Worm (Caenorhabditis elegans) whole organism, L2 larva: ENCODE measurements around the gene col-90.
"Not testable (repeated sequence)": the region's sequence is repeated elsewhere in the genome, so short reads cannot be mapped to it uniquely, and the experiment has no call there.

ENCODE experiments used
- C34F6.9 ChIP-seq: fragments of 150-350 bp; optimal IDR thresholded peaks from 2 replicates; lab custom pipeline; 2014; ENCODE audit warnings: missing biosample characterization, missing genetic modification characterization
- F13H6.1 ChIP-seq: sonication (generic microtip); optimal IDR thresholded peaks from 2 replicates; lab custom pipeline; 2016; ENCODE audit warnings: missing genetic modification characterization, missing compliant biosample characterization
- R02D3.7 ChIP-seq: fragments of 150-350 bp; optimal IDR thresholded peaks from 2 replicates; lab custom pipeline; 2014; ENCODE audit warnings: missing biosample characterization, missing genetic modification characterization
- ZK546.5 ChIP-seq: sonication (generic microtip); optimal IDR thresholded peaks from 2 replicates; lab custom pipeline; 2017; ENCODE audit warnings: missing biosample characterization, missing genetic modification characterization
- alr-1 ChIP-seq: fragments of 150-350 bp; optimal IDR thresholded peaks from 2 replicates; lab custom pipeline; 2014; ENCODE audit warnings: missing biosample characterization, missing genetic modification characterization
- aly-2 ChIP-seq: fragments of 150-350 bp; optimal IDR thresholded peaks from 2 replicates; lab custom pipeline; 2014; ENCODE audit warnings: missing biosample characterization, missing genetic modification characterization
- blmp-1 ChIP-seq: sonication (generic microtip); optimal IDR thresholded peaks from 2 replicates; lab custom pipeline; 2017; ENCODE audit warnings: missing genetic modification characterization, mild to moderate bottlenecking, missing compliant biosample characterization, antibody characterized with exemption, moderate library complexity; ENCODE audit not compliant: insufficient read depth
- ceh-16 ChIP-seq: fragments of 150-350 bp; optimal IDR thresholded peaks from 2 replicates; lab custom pipeline; 2014; ENCODE audit warnings: missing biosample characterization, missing genetic modification characterization
- ceh-82 ChIP-seq: fragments of 150-350 bp; optimal IDR thresholded peaks from 2 replicates; lab custom pipeline; 2014; ENCODE audit warnings: missing biosample characterization, missing genetic modification characterization
- crh-2 ChIP-seq: sonication (generic microtip); optimal IDR thresholded peaks from 2 replicates; lab custom pipeline; 2017; ENCODE audit warnings: missing biosample characterization, missing genetic modification characterization
- dmd-4 ChIP-seq: sonication (generic microtip); optimal IDR thresholded peaks from 2 replicates; lab custom pipeline; 2017; ENCODE audit warnings: missing biosample characterization, missing genetic modification characterization
- egl-27 ChIP-seq: sonication (generic microtip); optimal IDR thresholded peaks from 3 replicates; lab custom pipeline; 2017; ENCODE audit warnings: missing biosample characterization, missing genetic modification reagents, missing genetic modification characterization
- elt-1 ChIP-seq: fragments of 150-350 bp; optimal IDR thresholded peaks from 2 replicates; lab custom pipeline; 2014; ENCODE audit warnings: missing biosample characterization, missing genetic modification characterization
- gmeb-1 ChIP-seq: fragments of 150-350 bp; optimal IDR thresholded peaks from 2 replicates; lab custom pipeline; 2014; ENCODE audit warnings: missing biosample characterization, missing genetic modification characterization
- lsy-2 ChIP-seq, 2 experiments: fragments of 150-350 bp in 1 of 2; sonication (generic microtip) in 1 of 2; optimal IDR thresholded peaks; 2 replicates each; lab custom pipeline; 2014 to 2017; ENCODE audit warnings: missing biosample characterization in 2 of 2, missing genetic modification characterization in 2 of 2
- mab-5 ChIP-seq: fragments of 150-350 bp; optimal IDR thresholded peaks from 2 replicates; lab custom pipeline; 2014; ENCODE audit warnings: missing biosample characterization, missing genetic modification characterization
- mbf-1 ChIP-seq: sonication (generic microtip); optimal IDR thresholded peaks from 2 replicates; lab custom pipeline; 2017; ENCODE audit warnings: missing biosample characterization, missing genetic modification characterization
- mdl-1 ChIP-seq, 2 experiments: fragments of 150-350 bp in 1 of 2; sonication (generic microtip) in 1 of 2; optimal IDR thresholded peaks; 2 replicates each; lab custom pipeline; 2017; ENCODE audit warnings: missing biosample characterization in 2 of 2, missing genetic modification characterization in 2 of 2
- nhr-10 ChIP-seq: sonication (generic microtip); optimal IDR thresholded peaks from 2 replicates; lab custom pipeline; 2017; ENCODE audit warnings: missing biosample characterization, missing genetic modification characterization
- nhr-11 ChIP-seq: fragments of 150-350 bp; optimal IDR thresholded peaks from 2 replicates; lab custom pipeline; 2014; ENCODE audit warnings: missing biosample characterization, missing genetic modification characterization
- nhr-12 ChIP-seq: fragments of 150-350 bp; optimal IDR thresholded peaks from 2 replicates; lab custom pipeline; 2014; ENCODE audit warnings: missing biosample characterization, missing genetic modification characterization
- nhr-129 ChIP-seq: fragments of 150-350 bp; optimal IDR thresholded peaks from 2 replicates; lab custom pipeline; 2014; ENCODE audit warnings: missing biosample characterization, missing genetic modification characterization
- nhr-21 ChIP-seq: fragments of 150-350 bp; optimal IDR thresholded peaks from 2 replicates; lab custom pipeline; 2014; ENCODE audit warnings: missing biosample characterization, missing genetic modification characterization
- nhr-23 ChIP-seq: fragments of 150-350 bp; optimal IDR thresholded peaks from 2 replicates; lab custom pipeline; 2014; ENCODE audit warnings: missing biosample characterization, missing genetic modification reagents, missing genetic modification characterization
- nhr-6 ChIP-seq: fragments of 150-350 bp; optimal IDR thresholded peaks from 2 replicates; lab custom pipeline; 2014; ENCODE audit warnings: missing biosample characterization, missing genetic modification characterization
- nhr-77 ChIP-seq: fragments of 150-350 bp; optimal IDR thresholded peaks from 2 replicates; lab custom pipeline; 2014; ENCODE audit warnings: missing biosample characterization, missing genetic modification characterization
- peb-1 ChIP-seq: fragments of 150-350 bp; optimal IDR thresholded peaks from 2 replicates; lab custom pipeline; 2014; ENCODE audit warnings: missing biosample characterization, missing genetic modification characterization
- sem-4 ChIP-seq: fragments of 150-350 bp; optimal IDR thresholded peaks from 2 replicates; lab custom pipeline; 2014; ENCODE audit warnings: missing biosample characterization, missing genetic modification reagents, missing genetic modification characterization
- snpc-4 ChIP-seq: fragments of 150-350 bp; optimal IDR thresholded peaks from 2 replicates; lab custom pipeline; 2014; ENCODE audit warnings: missing biosample characterization, missing genetic modification characterization
- unc-55 ChIP-seq: fragments of 150-350 bp; sonication (generic microtip); optimal IDR thresholded peaks from 3 replicates; lab custom pipeline; 2014; ENCODE audit warnings: missing biosample characterization, missing genetic modification reagents, missing genetic modification characterization
- ztf-1 ChIP-seq: fragments of 200-800 bp; sonication (Bioruptor generic); conservative IDR thresholded peaks from 2 replicates; pipeline ENCODE4 v1.3.6; 2022; ENCODE audit warnings: missing genetic modification characterization, missing compliant biosample characterization
- ztf-11 ChIP-seq: sonication (generic microtip); optimal IDR thresholded peaks from 2 replicates; lab custom pipeline; 2017; ENCODE audit warnings: missing biosample characterization, missing genetic modification characterization

col-90 gene

ce11 chrIII:7953208-7953607 lies 4.6 kb downstream of the col-90 start, which contains the start of gene let-754:
Gene let-754, minus strand, starts transcription at chrIII:7953308.
- no peak for TF ChIP-seq aly-2 (tag; lab: Kevin White, UChicago)
- TF ChIP-seq peb-1: no peak
- TF ChIP-seq alr-1: no peak
- no peak for TF ChIP-seq nhr-6
- no peak for TF ChIP-seq ceh-16 (tag; lab: Kevin White, UChicago)

ce11 chrIII:7956965-7957364 lies 8.3 kb downstream of the col-90 start, which contains the start of gene C29E4.9:
Gene C29E4.9, minus strand, starts transcription at chrIII:7957065.
- TF ChIP-seq crh-2 (tag; lab: Kevin White, UChicago): no peak
- TF ChIP-seq nhr-12 (tag; lab: Kevin White, UChicago): no peak
- no peak for TF ChIP-seq nhr-77 (tag; lab: Kevin White, UChicago)
- TF ChIP-seq ztf-1 (GFP tag; lab: Robert Waterston, UW): no peak
- TF ChIP-seq mbf-1 (tag; lab: Kevin White, UChicago): no peak
- TF ChIP-seq R02D3.7 (tag; lab: Kevin White, UChicago): no peak
- no peak for TF ChIP-seq nhr-23 (tag; lab: Kevin White, UChicago)
- TF ChIP-seq snpc-4 (tag; lab: Kevin White, UChicago): no peak
- TF ChIP-seq, all 48 proteins: peak for 0

ce11 chrIII:7958085-7958484 lies 9.4 kb downstream of the col-90 start, which contains the start of gene C29E4.11:
Gene C29E4.11, minus strand, starts transcription at chrIII:7958114.
- TF ChIP-seq dmd-4 (no peak), aly-2 (tag; lab: Kevin White, UChicago) (no peak), nhr-21 (tag; lab: Kevin White, UChicago) (no peak), nhr-6 (no peak), ceh-82 (tag; lab: Kevin White, UChicago) (no peak), lsy-2 (tag; optimal IDR thresholded peaks at IDR 0.05; lab: Kevin White, UChicago) (peak in 1 of 2 experiments; percentile 40), C34F6.9 (tag; lab: Kevin White, UChicago) (peak; percentile 74), unc-55 (GFP tag; lab: Kevin White, UChicago) (peak; percentile 40), ceh-16 (tag; lab: Kevin White, UChicago) (no peak), ztf-11 (tag; lab: Kevin White, UChicago) (no peak), R02D3.7 (tag; lab: Kevin White, UChicago) (no peak), alr-1 (no peak), nhr-23 (tag; lab: Kevin White, UChicago) (no peak), nhr-129 (tag; lab: Kevin White, UChicago) (no peak)

- TF ChIP-seq gmeb-1, ZK546.5, ceh-82 (tag; lab: Kevin White, UChicago): not testable (repeated sequence)
These were observed 10.4 kb downstream of the col-90 start, which contains the start of gene F54H12.10 for ce11 chrIII:7958922-7959609. Gene F54H12.10, minus strand, starts transcription at chrIII:7958972.

- TF ChIP-seq nhr-10, nhr-11, ZK546.5 (tag; lab: Kevin White, UChicago): not testable (repeated sequence)
These were observed 14.0 kb downstream of the col-90 start, which contains the start of gene F54H12.4 for ce11 chrIII:7962641-7963040. Gene F54H12.4, minus strand, starts transcription at chrIII:7962741.

- not testable (repeated sequence) for TF ChIP-seq aly-2, mbf-1, ZK546.5 (tag; lab: Kevin White, UChicago)
- TF ChIP-seq, all 48 proteins: peak for 0; not testable (repeated sequence) for 48
These were observed 15.6 kb downstream of the col-90 start, which contains the start of gene F54H12.2 for ce11 chrIII:7964281-7964680. Gene F54H12.2, plus strand, starts transcription at chrIII:7964581.

- TF ChIP-seq nhr-10 (tag; lab: Kevin White, UChicago): no peak
- TF ChIP-seq F13H6.1: no peak
- no peak for TF ChIP-seq unc-55 (GFP tag; lab: Kevin White, UChicago)
- TF ChIP-seq lsy-2 (tag; optimal IDR thresholded peaks at IDR 0.05; lab: Kevin White, UChicago): no peak
- TF ChIP-seq ztf-1 (GFP tag; lab: Robert Waterston, UW): no peak
- TF ChIP-seq ceh-82 (tag; lab: Kevin White, UChicago): no peak
- TF ChIP-seq elt-1: no peak
- TF ChIP-seq blmp-1 (tag; lab: Kevin White, UChicago): no peak
- no peak for TF ChIP-seq dmd-4
- TF ChIP-seq sem-4 (tag; lab: Kevin White, UChicago): no peak
- no peak for TF ChIP-seq mdl-1 (tag; optimal IDR thresholded peaks at IDR 0.05; lab: Kevin White, UChicago)
- no peak for TF ChIP-seq egl-27
- TF ChIP-seq snpc-4 (tag; lab: Kevin White, UChicago): no peak
- TF ChIP-seq mab-5 (tag; lab: Kevin White, UChicago): no peak
- TF ChIP-seq R02D3.7 (tag; lab: Kevin White, UChicago): no peak
These were observed 20.5 kb downstream of the col-90 start, which contains the start of the genes F54H12.8 and F54H12.7 for ce11 chrIII:7969121-7969520. Gene F54H12.8, minus strand, starts transcription at chrIII:7969221. Gene F54H12.7, plus strand, starts transcription at chrIII:7969349.
